Worm (Caenorhabditis elegans) whole organism, L4/young adult: ENCODE results near the gene clec-35.

Source experiments
- dao-5 ChIP-seq: sonication (generic microtip); optimal IDR thresholded peaks from 2 replicates; lab custom pipeline; 2016; ENCODE audit warnings: missing genotype, missing genetic modification characterization, moderate library complexity, missing compliant biosample characterization
- him-1 ChIP-seq: sonication (generic microtip); optimal IDR thresholded peaks from 2 replicates; lab custom pipeline; 2016; ENCODE audit warnings: missing genotype, missing genetic modification reagents, missing genetic modification characterization, missing compliant biosample characterization

DNA sequence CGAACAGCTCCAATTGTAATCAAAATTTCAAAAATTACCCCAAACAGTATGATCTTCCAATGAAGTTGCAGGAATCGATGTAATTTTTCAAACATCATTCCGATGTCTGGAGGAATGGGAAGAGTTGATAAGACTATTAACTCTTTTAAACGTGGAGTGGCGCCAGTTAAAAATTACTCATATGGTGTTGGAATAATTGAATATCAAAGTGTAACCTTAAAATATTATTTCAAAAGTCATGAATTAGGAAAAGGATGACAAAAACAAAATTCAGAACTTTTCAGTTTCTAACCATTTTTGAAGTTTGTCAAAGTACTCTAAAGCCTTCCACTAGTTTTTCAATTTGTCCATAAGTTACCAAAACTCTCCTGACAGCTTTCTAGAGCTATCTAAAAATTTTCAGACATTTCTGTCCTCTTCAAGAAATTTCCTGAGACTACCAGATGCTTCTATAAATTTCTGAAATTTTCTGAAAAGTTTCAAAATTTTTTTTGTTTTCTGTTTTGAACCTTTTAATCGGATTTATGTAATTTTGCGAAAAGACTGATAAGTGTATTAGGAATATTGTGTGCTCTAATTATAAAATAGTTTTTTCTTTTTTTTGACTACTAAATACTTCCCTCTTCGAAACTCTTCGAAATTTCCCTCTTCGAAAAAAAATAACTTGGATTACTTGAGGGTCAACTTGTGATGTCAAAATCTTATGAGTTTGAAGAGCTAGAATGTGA, at the start of gene clec-35, which contains the start of gene clec-27:
- no peak for TF ChIP-seq him-1 (tag; lab: Kevin White, UChicago)
- no peak for TF ChIP-seq dao-5 (tag; lab: Kevin White, UChicago)
